Fruit fly (Drosophila melanogaster): ENCODE data around the gene CG13135.

DNA sequence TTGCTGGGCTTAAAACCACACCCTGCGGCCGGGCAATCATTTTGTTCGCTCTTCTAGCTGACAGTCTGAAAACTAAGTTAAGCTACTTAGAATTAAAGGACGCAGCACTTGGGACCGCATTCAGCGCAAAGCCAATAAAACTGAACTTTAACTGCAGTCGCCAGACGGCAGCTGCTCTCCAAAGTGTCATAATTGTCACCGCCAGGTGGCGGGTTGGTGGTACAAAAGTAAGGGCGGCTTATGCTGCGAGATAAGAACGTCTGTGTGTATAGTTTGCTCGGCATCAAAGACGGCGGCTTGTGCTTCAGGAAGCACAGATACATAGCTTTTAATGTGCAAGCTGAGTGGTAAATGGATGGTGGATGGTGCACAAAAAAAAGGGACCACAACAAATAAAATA, 13.8 kb downstream of the CG13135 start:
- TF ChIP-seq CG8478 (optimal IDR thresholded peaks at IDR 0.05): no peak
- peak; percentile 69 to 72 for TF ChIP-seq CTCF (optimal IDR thresholded peaks at IDR 0.05)

All from S2 (cell line).